Worm (Caenorhabditis elegans) whole organism, late embryonic: ENCODE data around the gene dsl-7.

Experiments
- T23F11.4 ChIP-seq: fragments of 200-800 bp; sonication (Bioruptor generic); optimal IDR thresholded peaks from 2 replicates; lab custom pipeline; 2018; ENCODE audit warnings: mild to moderate bottlenecking, missing genetic modification characterization, missing compliant biosample characterization
- ama-1 ChIP-seq: fragments of 150-350 bp; optimal IDR thresholded peaks from 2 replicates; lab custom pipeline; 2014
- ceh-24 ChIP-seq: sonication (generic microtip); optimal IDR thresholded peaks from 2 replicates; lab custom pipeline; 2016; ENCODE audit warnings: mild to moderate bottlenecking, missing genetic modification characterization, missing compliant biosample characterization
- che-1 ChIP-seq: sonication (generic microtip); optimal IDR thresholded peaks from 2 replicates; lab custom pipeline; 2016; ENCODE audit warnings: mild to moderate bottlenecking, missing genetic modification characterization, missing compliant biosample characterization
- elt-2 ChIP-seq: sonication (generic microtip); optimal IDR thresholded peaks from 2 replicates; lab custom pipeline; 2016; ENCODE audit warnings: missing genetic modification reagents, missing genetic modification characterization, missing compliant biosample characterization
- fkh-10 ChIP-seq: fragments of 150-350 bp; optimal IDR thresholded peaks from 2 replicates; lab custom pipeline; 2014; ENCODE audit warnings: missing biosample characterization, missing genetic modification reagents, missing genetic modification characterization
- nhr-11 ChIP-seq: fragments of 150-350 bp; optimal IDR thresholded peaks from 2 replicates; lab custom pipeline; 2014; ENCODE audit warnings: missing biosample characterization, missing genetic modification characterization
- nhr-232 ChIP-seq: sonication (generic microtip); optimal IDR thresholded peaks from 2 replicates; lab custom pipeline; 2016; ENCODE audit warnings: missing genetic modification characterization, missing compliant biosample characterization
- odd-2 ChIP-seq: sonication (generic microtip); optimal IDR thresholded peaks from 2 replicates; lab custom pipeline; 2017; ENCODE audit warnings: antibody characterized with exemption, mild to moderate bottlenecking, missing genetic modification characterization, missing compliant biosample characterization
- tbx-2 ChIP-seq: sonication (generic microtip); optimal IDR thresholded peaks from 2 replicates; lab custom pipeline; 2016; ENCODE audit warnings: missing genetic modification characterization, missing compliant biosample characterization

DNA sequence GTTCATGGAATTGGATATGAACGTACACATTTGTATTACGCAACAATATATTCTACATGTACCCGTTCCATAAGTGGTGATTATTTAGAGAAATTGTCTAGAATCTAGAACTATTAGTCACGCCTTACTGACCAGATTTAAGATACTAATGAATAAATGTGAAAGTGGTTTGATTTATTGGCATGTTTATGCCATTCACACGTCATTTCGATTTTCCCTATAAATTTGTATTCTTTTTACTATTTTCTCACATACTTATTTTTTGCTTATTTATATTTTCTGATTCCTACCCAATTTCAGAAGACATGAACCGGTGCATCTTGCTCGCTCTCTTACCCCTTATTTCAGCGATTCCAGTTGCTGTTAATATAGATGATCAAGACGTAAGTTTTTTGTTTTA, 4.7 kb upstream of the dsl-7 start, which contains the start of gene F15B9.8:
- TF ChIP-seq nhr-11: no peak
- no peak for TF ChIP-seq T23F11.4 (GFP tag; lab: Kevin White, UChicago)
- TF ChIP-seq odd-2 (tag; lab: Kevin White, UChicago): no peak
- TF ChIP-seq che-1: no peak
- TF ChIP-seq ama-1 (lab: Kevin White, UChicago): no peak
- TF ChIP-seq ceh-24: no peak
- no peak for TF ChIP-seq nhr-232
- TF ChIP-seq elt-2 (tag; lab: Kevin White, UChicago): no peak
- no peak for TF ChIP-seq fkh-10
- no peak for TF ChIP-seq tbx-2
